Fruit fly (Drosophila melanogaster) whole organism, wandering third instar larva: ENCODE measurements around the gene CG32537.

Source experiments
- Abd-B ChIP-seq: fragments of >200 bp; optimal IDR thresholded peaks from 2 replicates; lab custom pipeline; 2017; ENCODE audit warnings: missing biosample characterization, missing genetic modification characterization
- CG32264 ChIP-seq: fragments of 200-800 bp; sonication (Bioruptor generic); optimal IDR thresholded peaks from 2 replicates; lab custom pipeline; 2016; ENCODE audit warnings: missing biosample characterization, missing genetic modification characterization
- CG9705 ChIP-seq: fragments of 200-800 bp; sonication (Bioruptor generic); optimal IDR thresholded peaks from 2 replicates; lab custom pipeline; 2018; ENCODE audit warnings: missing biosample characterization, mild to moderate bottlenecking, missing genetic modification characterization
- CrebA ChIP-seq: fragments of 200-800 bp; sonication (Bioruptor generic); optimal IDR thresholded peaks from 2 replicates; lab custom pipeline; 2016; ENCODE audit warnings: missing biosample characterization, mild to moderate bottlenecking, missing genetic modification characterization, borderline replicate concordance
- Dfd ChIP-seq: fragments of >200 bp; optimal IDR thresholded peaks from 2 replicates; lab custom pipeline; 2017; ENCODE audit warnings: missing biosample characterization, missing genetic modification characterization
- Dif ChIP-seq: fragments of 200-275, 200-300 bp; sonication (Bioruptor generic); optimal IDR thresholded peaks from 2 replicates; lab custom pipeline; 2018; ENCODE audit warnings: missing biosample characterization, missing genetic modification characterization; ENCODE audit not compliant: partially characterized antibody
- GATAd ChIP-seq: sonication (Bioruptor generic); optimal IDR thresholded peaks from 2 replicates; lab custom pipeline; 2016; ENCODE audit warnings: missing biosample characterization, missing genetic modification characterization
- HLH106 ChIP-seq: fragments of 200-800 bp; optimal IDR thresholded peaks from 3 replicates; lab custom pipeline; 2019; ENCODE audit warnings: missing biosample characterization, mild to moderate bottlenecking, missing genetic modification characterization, moderate library complexity
- Hnf4 ChIP-seq: fragments of 200-800 bp; sonication (Bioruptor generic); optimal IDR thresholded peaks from 2 replicates; lab custom pipeline; 2016; ENCODE audit warnings: missing biosample characterization, mild to moderate bottlenecking, missing genetic modification characterization
- Hr78 ChIP-seq: fragments of >200 bp; optimal IDR thresholded peaks from 2 replicates; lab custom pipeline; 2017; ENCODE audit warnings: missing biosample characterization, missing genetic modification characterization
- Hr83 ChIP-seq: fragments of 200-300 bp; sonication (Bioruptor generic); optimal IDR thresholded peaks from 2 replicates; lab custom pipeline; 2016; ENCODE audit warnings: missing biosample characterization, mild to moderate bottlenecking, missing genetic modification characterization, moderate library complexity; ENCODE audit not compliant: poor library complexity, severe bottlenecking
- Jra ChIP-seq: sonication (Bioruptor generic); optimal IDR thresholded peaks from 2 replicates; lab custom pipeline; 2016; ENCODE audit warnings: missing biosample characterization, missing genetic modification characterization
- Mio ChIP-seq: sonication (Bioruptor generic); optimal IDR thresholded peaks from 2 replicates; lab custom pipeline; 2016; ENCODE audit warnings: missing biosample characterization, missing genetic modification characterization
- Myc ChIP-seq: fragments of >200 bp; optimal IDR thresholded peaks from 2 replicates; lab custom pipeline; 2017
- N ChIP-seq: fragments of >200 bp; optimal IDR thresholded peaks from 2 replicates; lab custom pipeline; 2018; ENCODE audit warnings: missing biosample characterization, missing external identifiers, missing genetic modification characterization
- OdsH ChIP-seq: fragments of 200-800 bp; sonication (Bioruptor generic); optimal IDR thresholded peaks from 2 replicates; lab custom pipeline; 2016; ENCODE audit warnings: missing biosample characterization, mild to moderate bottlenecking, missing genetic modification characterization
- Rel ChIP-seq, 2 experiments: fragments of 200-800 bp; sonication (Bioruptor generic) in 1 of 2; optimal IDR thresholded peaks; 2 replicates in 1 of 2; 3 replicates in 1 of 2; lab custom pipeline; 2016 to 2019; ENCODE audit warnings: mild to moderate bottlenecking in 2 of 2, missing biosample characterization in 2 of 2, missing genetic modification characterization in 2 of 2, moderate library complexity in 1 of 2
- Sp1 ChIP-seq: fragments of 200-800 bp; sonication (Bioruptor generic); optimal IDR thresholded peaks from 3 replicates; lab custom pipeline; 2019; ENCODE audit warnings: missing biosample characterization, mild to moderate bottlenecking, missing genetic modification characterization, moderate library complexity
- br ChIP-seq: fragments of 200-800 bp; sonication (Bioruptor generic); optimal IDR thresholded peaks from 2 replicates; lab custom pipeline; 2016; ENCODE audit warnings: missing biosample characterization, missing genetic modification characterization
- brk ChIP-seq: fragments of 200-800 bp; sonication (Bioruptor generic); optimal IDR thresholded peaks from 2 replicates; lab custom pipeline; 2016; ENCODE audit warnings: missing biosample characterization, mild to moderate bottlenecking, missing genetic modification characterization
- dl ChIP-seq, 2 experiments: fragments of 175-275, 200-275 bp in 1 of 2; fragments of 200-275 bp in 1 of 2; sonication (Bioruptor generic); optimal IDR thresholded peaks; lab custom pipeline; 2018; ENCODE audit warnings: mild to moderate bottlenecking in 2 of 2, missing biosample characterization in 2 of 2, missing genetic modification characterization in 2 of 2, moderate library complexity in 2 of 2; ENCODE audit not compliant: partially characterized antibody in 2 of 2, insufficient read depth in 1 of 2
- dmrt93B ChIP-seq: fragments of 200-800 bp; sonication (Bioruptor generic); optimal IDR thresholded peaks from 2 replicates; lab custom pipeline; 2018; ENCODE audit warnings: missing biosample characterization, mild to moderate bottlenecking, missing genetic modification characterization
- dsf ChIP-seq: sonication (Bioruptor generic); optimal IDR thresholded peaks from 2 replicates; lab custom pipeline; 2016; ENCODE audit warnings: missing biosample characterization, missing genetic modification characterization, borderline replicate concordance
- ey ChIP-seq: fragments of 200-800 bp; sonication (Bioruptor generic); optimal IDR thresholded peaks from 2 replicates; lab custom pipeline; 2016; ENCODE audit warnings: missing biosample characterization, missing genetic modification characterization
- foxo ChIP-seq, 2 experiments: fragments of 200-800 bp; sonication (Bioruptor generic); optimal IDR thresholded peaks; 2 replicates in 1 of 2; 3 replicates in 1 of 2; lab custom pipeline; 2016 to 2017; ENCODE audit warnings: missing biosample characterization in 2 of 2, missing genetic modification characterization in 2 of 2
- fru ChIP-seq: fragments of 200-800 bp; sonication (Bioruptor generic); optimal IDR thresholded peaks from 3 replicates; lab custom pipeline; 2016; ENCODE audit warnings: missing biosample characterization, mild to moderate bottlenecking, missing genetic modification characterization
- h ChIP-seq: fragments of 200-800 bp; sonication (Bioruptor generic); optimal IDR thresholded peaks from 3 replicates; lab custom pipeline; 2016; ENCODE audit warnings: missing biosample characterization, mild to moderate bottlenecking, missing genetic modification characterization
- jim ChIP-seq: fragments of 175-275, 200-325 bp; sonication (Bioruptor generic); optimal IDR thresholded peaks from 2 replicates; lab custom pipeline; 2016; ENCODE audit warnings: missing biosample characterization, mild to moderate bottlenecking, missing genetic modification characterization
- lola ChIP-seq: fragments of >200 bp; optimal IDR thresholded peaks from 2 replicates; lab custom pipeline; 2017; ENCODE audit warnings: missing biosample characterization, missing genetic modification characterization
- pan ChIP-seq: fragments of >200 bp; optimal IDR thresholded peaks from 2 replicates; lab custom pipeline; 2017
- psq ChIP-seq: fragments of 200-800 bp; sonication (Bioruptor generic); optimal IDR thresholded peaks from 3 replicates; lab custom pipeline; 2017; ENCODE audit warnings: missing biosample characterization, mild to moderate bottlenecking, missing genetic modification characterization, moderate library complexity
- rgr ChIP-seq: fragments of 200-800 bp; sonication (Bioruptor generic); optimal IDR thresholded peaks from 3 replicates; lab custom pipeline; 2016; ENCODE audit warnings: missing biosample characterization, mild to moderate bottlenecking, missing genetic modification characterization
- sage ChIP-seq: fragments of 200-800 bp; sonication (Bioruptor generic); optimal IDR thresholded peaks from 2 replicates; lab custom pipeline; 2016; ENCODE audit warnings: missing biosample characterization, mild to moderate bottlenecking, missing genetic modification characterization
- sv ChIP-seq: fragments of 200-800 bp; sonication (Bioruptor generic); optimal IDR thresholded peaks from 3 replicates; lab custom pipeline; 2016; ENCODE audit warnings: missing biosample characterization, missing genetic modification characterization
- tai ChIP-seq: sonication (Bioruptor generic); optimal IDR thresholded peaks from 2 replicates; lab custom pipeline; 2016; ENCODE audit warnings: missing biosample characterization, missing genetic modification characterization
- usp ChIP-seq: fragments of >200 bp; optimal IDR thresholded peaks from 2 replicates; lab custom pipeline; 2017; ENCODE audit warnings: missing biosample characterization, missing genetic modification characterization
- woc ChIP-seq: sonication (Bioruptor generic); optimal IDR thresholded peaks from 2 replicates; lab custom pipeline; 2016; ENCODE audit warnings: missing biosample characterization, mild to moderate bottlenecking, missing genetic modification characterization

CG32537 gene

DNA sequence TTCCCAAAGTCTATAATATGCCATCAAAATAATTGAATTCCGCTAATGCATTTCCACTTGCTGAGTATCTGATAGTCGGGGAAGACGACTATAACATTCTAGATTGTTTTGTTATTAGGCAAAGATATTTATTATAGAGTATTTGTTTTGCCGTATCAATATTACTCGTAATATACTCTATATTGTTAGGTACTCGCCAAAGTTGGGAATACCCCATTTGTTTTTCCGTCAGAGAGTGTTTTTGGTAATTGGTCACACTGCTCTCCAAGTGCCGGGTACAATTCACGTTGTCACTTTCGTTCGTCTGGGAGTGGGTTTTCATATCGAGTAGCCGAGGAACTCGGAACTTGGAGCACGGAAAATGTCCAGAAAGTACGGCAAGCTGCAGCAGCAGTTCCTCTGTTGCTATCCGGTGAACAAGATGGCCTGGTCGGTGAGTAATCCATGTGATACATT is 32.9 kb downstream of the CG32537 start, which contains the start of gene CG7889:
Gene CG7889, plus strand, starts transcription at position 253 of the 456 bp plus-strand sequence.
- TF ChIP-seq ey (GFP tag; lab: Kevin White, UChicago) (no peak), sage (GFP tag; lab: Kevin White, UChicago) (no peak), Dfd (GFP tag; lab: Kevin White, UChicago) (no peak), Sp1 (GFP tag; lab: Kevin White, UChicago) (no peak), pan (lab: Kevin White, UChicago) (no peak), brk (GFP tag; lab: Kevin White, UChicago) (no peak), h (GFP tag; lab: Kevin White, UChicago) (peak; percentile 44), HLH106 (tag; lab: Kevin White, UChicago) (peak; percentile 51), foxo (GFP tag; optimal IDR thresholded peaks at IDR 0.05; lab: Kevin White, UChicago) (peak in 1 of 2 experiments; percentile 49), Hnf4 (GFP tag; lab: Kevin White, UChicago) (no peak), GATAd (GFP tag; lab: Kevin White, UChicago) (no peak), dl (GFP tag; optimal IDR thresholded peaks at IDR 0.05; lab: Kevin White, UChicago; ENCODE audit: insufficient read depth in 1 of 2, partially characterized antibody in 2 of 2) (no peak), Myc (lab: Kevin White, UChicago) (peak; percentile 0), dmrt93B (GFP tag; lab: Kevin White, UChicago) (no peak), lola (GFP tag; lab: Kevin White, UChicago) (no peak), rgr (GFP tag; lab: Kevin White, UChicago) (peak; percentile 17), CrebA (GFP tag; lab: Kevin White, UChicago) (no peak), br (no peak), N (no peak), Hr78 (GFP tag; lab: Kevin White, UChicago) (no peak), CG32264 (GFP tag; lab: Kevin White, UChicago) (no peak), woc (peak; percentile 38), dsf (GFP tag; lab: Kevin White, UChicago) (no peak), fru (GFP tag; lab: Kevin White, UChicago) (peak; percentile 13), Jra (GFP tag; lab: Kevin White, UChicago) (no peak), Hr83 (GFP tag; lab: Kevin White, UChicago) (no peak), OdsH (GFP tag; lab: Kevin White, UChicago) (no peak), CG9705 (no peak), usp (GFP tag; lab: Kevin White, UChicago) (no peak), psq (GFP tag; lab: Kevin White, UChicago) (no peak), tai (GFP tag; lab: Kevin White, UChicago) (no peak), jim (GFP tag; lab: Kevin White, UChicago) (no peak), Rel (GFP tag; optimal IDR thresholded peaks at IDR 0.05; lab: Kevin White, UChicago) (no peak), Rel (tag; optimal IDR thresholded peaks at IDR 0.05; lab: Kevin White, UChicago) (peak; percentile 78), sv (GFP tag; lab: Kevin White, UChicago) (no peak), Dif (no peak), Mio (GFP tag; lab: Kevin White, UChicago) (no peak)

dm6 chrX:19241790-19242373 is 34.5 kb downstream of the CG32537 start, which contains the start of gene CG14196:
Gene CG14196 (minus strand): TSS chrX:19241840.
- TF ChIP-seq CrebA (GFP tag; lab: Kevin White, UChicago) (no peak), foxo (GFP tag; optimal IDR thresholded peaks at IDR 0.05; lab: Kevin White, UChicago) (peak in 1 of 2 experiments; percentile 1)

dm6 chrX:19240230-19240839 is 36.0 kb downstream of the CG32537 start:
- TF ChIP-seq rgr (GFP tag; lab: Kevin White, UChicago) (no peak), Mio (GFP tag; lab: Kevin White, UChicago) (no peak), ey (GFP tag; lab: Kevin White, UChicago) (no peak), OdsH (GFP tag; lab: Kevin White, UChicago) (no peak), HLH106 (tag; lab: Kevin White, UChicago) (no peak), Hr78 (GFP tag; lab: Kevin White, UChicago) (no peak), dl (GFP tag; optimal IDR thresholded peaks at IDR 0.05; lab: Kevin White, UChicago; ENCODE audit: insufficient read depth in 1 of 2, partially characterized antibody in 2 of 2) (no peak), usp (GFP tag; lab: Kevin White, UChicago) (no peak), N (no peak), dsf (GFP tag; lab: Kevin White, UChicago) (no peak), dmrt93B (GFP tag; lab: Kevin White, UChicago) (no peak), CG32264 (GFP tag; lab: Kevin White, UChicago) (no peak), Abd-B (GFP tag; lab: Kevin White, UChicago) (no peak), Hr83 (GFP tag; lab: Kevin White, UChicago) (no peak), CrebA (GFP tag; lab: Kevin White, UChicago) (no peak), sv (GFP tag; lab: Kevin White, UChicago) (no peak), Dif (no peak), sage (GFP tag; lab: Kevin White, UChicago) (no peak), br (no peak)
